Fruit fly (Drosophila melanogaster) whole organism, pupa: Measurements from ENCODE around the gene CG43251.

Experiments
- CG13204 ChIP-seq: fragments of 200-800 bp; sonication (Bioruptor generic); optimal IDR thresholded peaks from 2 replicates; lab custom pipeline; 2018; ENCODE audit warnings: missing biosample characterization, mild to moderate bottlenecking, missing genetic modification characterization, moderate library complexity
- CG14655 ChIP-seq: fragments of 200-800 bp; sonication (Bioruptor generic); optimal IDR thresholded peaks from 3 replicates; lab custom pipeline; 2017; ENCODE audit warnings: mild to moderate bottlenecking, missing biosample characterization, missing genetic modification reagents, missing genetic modification characterization
- CG32121 ChIP-seq: fragments of 200-800 bp; sonication (Bioruptor generic); IDR thresholded peaks from 2 replicates; pipeline ENCODE4 v1.3.6; 2022; ENCODE audit warnings: missing biosample characterization, missing genetic modification characterization
- CG8159 ChIP-seq: fragments of 200-800 bp; sonication (Bioruptor generic); optimal IDR thresholded peaks from 3 replicates; lab custom pipeline; 2018; ENCODE audit warnings: missing biosample characterization, mild to moderate bottlenecking, missing genetic modification characterization, moderate library complexity
- CG8301 ChIP-seq: fragments of 200-800 bp; sonication (Bioruptor generic); optimal IDR thresholded peaks from 2 replicates; lab custom pipeline; 2018; ENCODE audit warnings: missing biosample characterization, mild to moderate bottlenecking, missing genetic modification characterization
- CG9948 ChIP-seq: fragments of 200-800 bp; sonication (Bioruptor generic); optimal IDR thresholded peaks from 2 replicates; lab custom pipeline; 2018; ENCODE audit warnings: missing biosample characterization, mild to moderate bottlenecking, missing genetic modification characterization, moderate library complexity
- D1 ChIP-seq: fragments of 200-800 bp; sonication (Bioruptor generic); optimal IDR thresholded peaks from 2 replicates; lab custom pipeline; 2018; ENCODE audit warnings: missing biosample characterization, mild to moderate bottlenecking, missing genetic modification characterization, moderate library complexity
- EcR ChIP-seq: fragments of 200-800 bp; sonication (Bioruptor generic); optimal IDR thresholded peaks from 3 replicates; lab custom pipeline; 2019; ENCODE audit warnings: missing biosample characterization, missing genetic modification characterization, mild to moderate bottlenecking, moderate library complexity, missing genetic modification reagents
- Ets98B ChIP-seq: fragments of 200-800 bp; sonication (Bioruptor generic); IDR thresholded peaks from 2 replicates; pipeline ENCODE4 v1.3.6; 2022; ENCODE audit warnings: missing biosample characterization, missing genetic modification characterization
- Pif1A ChIP-seq: fragments of 200-800 bp; sonication (Bioruptor generic); optimal IDR thresholded peaks from 3 replicates; lab custom pipeline; 2016; ENCODE audit warnings: missing biosample characterization, missing genetic modification characterization
- Pif1B ChIP-seq: fragments of 200-800 bp; sonication (Bioruptor generic); optimal IDR thresholded peaks from 3 replicates; lab custom pipeline; 2016; ENCODE audit warnings: missing biosample characterization, missing genetic modification characterization
- fd96Ca ChIP-seq: fragments of 200-800 bp; sonication (Bioruptor generic); IDR thresholded peaks from 3 replicates; pipeline ENCODE4 v1.3.6; 2022; ENCODE audit warnings: missing biosample characterization, missing genetic modification characterization
- rn ChIP-seq: fragments of 200-800 bp; sonication (Bioruptor generic); IDR thresholded peaks from 2 replicates; pipeline ENCODE4 v1.3.6; 2022; ENCODE audit warnings: missing biosample characterization, missing genetic modification characterization

DNA sequence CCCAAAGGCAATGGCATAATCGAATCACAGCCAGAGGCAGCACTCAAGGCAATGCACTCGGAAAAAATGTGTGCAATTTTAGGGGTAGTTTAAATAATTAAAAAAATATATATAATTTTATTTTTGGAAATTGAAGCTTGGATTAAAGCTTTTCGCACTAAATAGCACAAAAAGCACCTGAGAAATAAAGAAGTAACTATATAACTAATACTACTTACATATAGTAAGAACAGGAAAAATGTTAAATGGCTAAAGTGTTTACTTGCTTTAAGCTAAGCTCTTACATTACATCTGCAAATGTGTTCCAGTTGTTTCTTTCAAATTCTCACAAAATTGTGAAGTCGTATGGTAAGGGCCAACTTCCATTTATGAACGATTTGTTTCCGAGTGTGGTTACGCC is 19.3 kb upstream of the CG43251 start, which contains the start of gene Gr77a:
- TF ChIP-seq CG8159 (tag; lab: Kevin White, UChicago) (peak; percentile 61), CG9948 (tag; lab: Kevin White, UChicago) (peak; percentile 51), CG14655 (GFP tag; lab: Kevin White, UChicago) (peak; percentile 29), CG32121 (no peak), Pif1A (peak; percentile 26), Pif1B (peak; percentile 38), CG8301 (no peak), D1 (no peak), rn (GFP tag; lab: Robert Waterston, UW) (no peak), fd96Ca (no peak), EcR (no peak), Ets98B (GFP tag; lab: Robert Waterston, UW) (no peak), CG13204 (GFP tag; lab: Kevin White, UChicago) (no peak)
